Worm (Caenorhabditis elegans): Measurements from ENCODE around the gene mrpl-49.

mrpl-49 gene

ce11 chrV:12718622-12719021 is 9.8 kb upstream of the mrpl-49 start, which contains the start of gene str-181:
Gene str-181, minus strand, starts transcription at chrV:12718722.
- no peak for TF ChIP-seq ets-7 (tag; optimal IDR thresholded peaks at IDR 0.05)
- no peak for TF ChIP-seq flt-1 (GFP tag; IDR thresholded peaks at IDR 0.05)
- no peak for TF ChIP-seq sea-1 (GFP tag; conservative IDR thresholded peaks at IDR 0.05)
- no peak for TF ChIP-seq ama-1 (optimal IDR thresholded peaks at IDR 0.05)
- no peak for TF ChIP-seq ceh-13 (GFP tag; optimal IDR thresholded peaks at IDR 0.05)
- TF ChIP-seq B0310.2 (tag; optimal IDR thresholded peaks at IDR 0.05): no peak
- no peak for TF ChIP-seq scrt-1 (GFP tag; IDR thresholded peaks at IDR 0.05)
- no peak for TF ChIP-seq hmbx-1 (tag; optimal IDR thresholded peaks at IDR 0.05)
- TF ChIP-seq aly-1 (tag; optimal IDR thresholded peaks at IDR 0.05): no peak
- no peak for TF ChIP-seq tbx-11 (GFP tag; IDR thresholded peaks at IDR 0.05)
- TF ChIP-seq hmg-4 (GFP tag; optimal IDR thresholded peaks at IDR 0.05): no peak
- TF ChIP-seq pes-1 (GFP tag; IDR thresholded peaks at IDR 0.05): no peak
- TF ChIP-seq F13C5.2 (tag; optimal IDR thresholded peaks at IDR 0.05): no peak
- no peak for TF ChIP-seq ceh-36 (tag; optimal IDR thresholded peaks at IDR 0.05)
- TF ChIP-seq hnd-1 (tag; optimal IDR thresholded peaks at IDR 0.05): no peak
- no peak for TF ChIP-seq tra-4 (tag; optimal IDR thresholded peaks at IDR 0.05)
- TF ChIP-seq tbx-37 (GFP tag; conservative IDR thresholded peaks at IDR 0.05): no peak

ce11 chrV:12719713-12720112 is 8.7 kb upstream of the mrpl-49 start, which contains the start of gene R11D1.7:
Gene R11D1.7, plus strand, starts transcription at chrV:12720013.
- TF ChIP-seq scrt-1 (GFP tag; IDR thresholded peaks at IDR 0.05): no peak

- no peak for TF ChIP-seq tbx-37 (GFP tag; conservative IDR thresholded peaks at IDR 0.05)
- TF ChIP-seq hnd-1 (tag; optimal IDR thresholded peaks at IDR 0.05): no peak
- no peak for TF ChIP-seq B0310.2 (tag; optimal IDR thresholded peaks at IDR 0.05)
- TF ChIP-seq ceh-13 (GFP tag; optimal IDR thresholded peaks at IDR 0.05): no peak
- no peak for TF ChIP-seq ceh-36 (tag; optimal IDR thresholded peaks at IDR 0.05)
- no peak for TF ChIP-seq flt-1 (GFP tag; IDR thresholded peaks at IDR 0.05)
- no peak for TF ChIP-seq hmbx-1 (tag; optimal IDR thresholded peaks at IDR 0.05)
- no peak for TF ChIP-seq tbx-11 (GFP tag; IDR thresholded peaks at IDR 0.05)
- no peak for TF ChIP-seq hmg-4 (GFP tag; optimal IDR thresholded peaks at IDR 0.05)
- no peak for TF ChIP-seq aly-1 (tag; optimal IDR thresholded peaks at IDR 0.05)
- TF ChIP-seq sea-1 (GFP tag; conservative IDR thresholded peaks at IDR 0.05): no peak
- no peak for TF ChIP-seq scrt-1 (GFP tag; IDR thresholded peaks at IDR 0.05)
- no peak for TF ChIP-seq ets-7 (tag; optimal IDR thresholded peaks at IDR 0.05)
- no peak for TF ChIP-seq tra-4 (tag; optimal IDR thresholded peaks at IDR 0.05)
- no peak for TF ChIP-seq F13C5.2 (tag; optimal IDR thresholded peaks at IDR 0.05)
- no peak for TF ChIP-seq pes-1 (GFP tag; IDR thresholded peaks at IDR 0.05)
- no peak for TF ChIP-seq ama-1 (optimal IDR thresholded peaks at IDR 0.05)
These were observed 2.5 kb upstream of the mrpl-49 start, which contains the start of gene R11D1.12 for ce11 chrV:12725893-12726292. Gene R11D1.12, minus strand, starts transcription at chrV:12725993.

- TF ChIP-seq ceh-13 (GFP tag; optimal IDR thresholded peaks at IDR 0.05) (no peak), pes-1 (GFP tag; IDR thresholded peaks at IDR 0.05) (no peak), B0310.2 (tag; optimal IDR thresholded peaks at IDR 0.05) (no peak), hmg-4 (GFP tag; optimal IDR thresholded peaks at IDR 0.05) (no peak), flt-1 (GFP tag; IDR thresholded peaks at IDR 0.05) (no peak), ets-7 (tag; optimal IDR thresholded peaks at IDR 0.05) (no peak), sea-1 (GFP tag; conservative IDR thresholded peaks at IDR 0.05) (no peak), ama-1 (optimal IDR thresholded peaks at IDR 0.05) (no peak), hnd-1 (tag; optimal IDR thresholded peaks at IDR 0.05) (no peak), ceh-36 (tag; optimal IDR thresholded peaks at IDR 0.05) (no peak), aly-1 (tag; optimal IDR thresholded peaks at IDR 0.05) (no peak), tbx-11 (GFP tag; IDR thresholded peaks at IDR 0.05) (no peak), hmbx-1 (tag; optimal IDR thresholded peaks at IDR 0.05) (no peak), scrt-1 (GFP tag; IDR thresholded peaks at IDR 0.05) (no peak), tbx-37 (GFP tag; conservative IDR thresholded peaks at IDR 0.05) (no peak)
These were observed 1.3 kb upstream of the mrpl-49 start, which contains the start of gene R11D1.13 for ce11 chrV:12727104-12727637. Gene R11D1.13, plus strand, starts transcription at chrV:12727154.

- TF ChIP-seq B0310.2 (tag; optimal IDR thresholded peaks at IDR 0.05) (no peak), ceh-13 (GFP tag; optimal IDR thresholded peaks at IDR 0.05) (no peak), tbx-37 (GFP tag; conservative IDR thresholded peaks at IDR 0.05) (no peak), hmbx-1 (tag; optimal IDR thresholded peaks at IDR 0.05) (no peak), F13C5.2 (tag; optimal IDR thresholded peaks at IDR 0.05) (no peak), hmg-4 (GFP tag; optimal IDR thresholded peaks at IDR 0.05) (no peak), aly-1 (tag; optimal IDR thresholded peaks at IDR 0.05) (no peak), sea-1 (GFP tag; conservative IDR thresholded peaks at IDR 0.05) (no peak), pes-1 (GFP tag; IDR thresholded peaks at IDR 0.05) (no peak), tra-4 (tag; optimal IDR thresholded peaks at IDR 0.05) (no peak), flt-1 (GFP tag; IDR thresholded peaks at IDR 0.05) (no peak), ets-7 (tag; optimal IDR thresholded peaks at IDR 0.05) (no peak), ama-1 (optimal IDR thresholded peaks at IDR 0.05) (no peak)
These were observed 789 bp downstream of the mrpl-49 start, which contains the start of gene R11D1.10 for ce11 chrV:12729220-12729619. Gene R11D1.10, plus strand, starts transcription at chrV:12729520.

- TF ChIP-seq ama-1 (optimal IDR thresholded peaks at IDR 0.05) (no peak), tbx-37 (GFP tag; conservative IDR thresholded peaks at IDR 0.05) (no peak), hnd-1 (tag; optimal IDR thresholded peaks at IDR 0.05) (no peak), B0310.2 (tag; optimal IDR thresholded peaks at IDR 0.05) (no peak), scrt-1 (GFP tag; IDR thresholded peaks at IDR 0.05) (no peak)
These were observed 4.3 kb downstream of the mrpl-49 start for ce11 chrV:12732734-12733133.

ce11 chrV:12733465-12734248 is 5.2 kb downstream of the mrpl-49 start, which contains the start of the genes dhs-21 and xbx-9:
Gene dhs-21, minus strand, starts transcription at chrV:12733645.
Gene xbx-9, plus strand, starts transcription at chrV:12734198.
- no peak for TF ChIP-seq scrt-1 (GFP tag; IDR thresholded peaks at IDR 0.05)
- no peak for TF ChIP-seq ceh-36 (tag; optimal IDR thresholded peaks at IDR 0.05)
- TF ChIP-seq flt-1 (GFP tag; IDR thresholded peaks at IDR 0.05): no peak
- TF ChIP-seq hnd-1 (tag; optimal IDR thresholded peaks at IDR 0.05): no peak
- no peak for TF ChIP-seq aly-1 (tag; optimal IDR thresholded peaks at IDR 0.05)
- no peak for TF ChIP-seq B0310.2 (tag; optimal IDR thresholded peaks at IDR 0.05)
- no peak for TF ChIP-seq hmbx-1 (tag; optimal IDR thresholded peaks at IDR 0.05)
- TF ChIP-seq ceh-13 (GFP tag; optimal IDR thresholded peaks at IDR 0.05): no peak
- TF ChIP-seq pes-1 (GFP tag; IDR thresholded peaks at IDR 0.05): no peak
- no peak for TF ChIP-seq tra-4 (tag; optimal IDR thresholded peaks at IDR 0.05)

Data from whole organism, early embryonic.